Worm (Caenorhabditis elegans) whole organism, L3 larva: ENCODE results near the gene srh-32.

Experiments used
- ZK546.5 ChIP-seq: sonication (generic microtip); optimal IDR thresholded peaks from 2 replicates; lab custom pipeline; 2017; ENCODE audit warnings: missing biosample characterization, missing genetic modification characterization
- ama-1 ChIP-seq: fragments of 150-350 bp; optimal IDR thresholded peaks from 2 replicates; lab custom pipeline; 2018
- ceh-82 ChIP-seq: fragments of 150-350 bp; optimal IDR thresholded peaks from 2 replicates; lab custom pipeline; 2014; ENCODE audit warnings: missing biosample characterization, missing genetic modification characterization
- elt-3 ChIP-seq, 3 experiments: fragments of 150-350 bp in 1 of 3; sonication (generic microtip) in 2 of 3; optimal IDR thresholded peaks; 2 replicates in 2 of 3; 4 replicates in 1 of 3; lab custom pipeline; 2014 to 2017; ENCODE audit warnings: missing biosample characterization in 3 of 3, missing genetic modification characterization in 3 of 3
- fkh-10 ChIP-seq: sonication (generic microtip); optimal IDR thresholded peaks from 2 replicates; lab custom pipeline; 2017; ENCODE audit warnings: missing biosample characterization, missing genetic modification reagents, missing genetic modification characterization
- nhr-76 ChIP-seq: fragments of 150-350 bp; sonication (generic microtip); optimal IDR thresholded peaks from 5 replicates; lab custom pipeline; 2014; ENCODE audit warnings: missing biosample characterization, missing genetic modification characterization
- pha-4 ChIP-seq: fragments of 150-350 bp; optimal IDR thresholded peaks from 2 replicates; lab custom pipeline; 2014; ENCODE audit warnings: missing biosample characterization, missing genetic modification reagents, missing genetic modification characterization
- pqm-1 ChIP-seq: fragments of 150-350 bp; optimal IDR thresholded peaks from 2 replicates; lab custom pipeline; 2017; ENCODE audit warnings: missing biosample characterization, missing genetic modification characterization, inconsistent platforms
- zag-1 ChIP-seq: fragments of 150-350 bp; optimal IDR thresholded peaks from 2 replicates; lab custom pipeline; 2014; ENCODE audit warnings: missing biosample characterization, missing genetic modification characterization
- ztf-11 ChIP-seq: fragments of 150-350 bp; optimal IDR thresholded peaks from 2 replicates; lab custom pipeline; 2014; ENCODE audit warnings: missing biosample characterization, missing genetic modification characterization

ce11 chrV:17683763-17684162 lies 17.2 kb upstream of the srh-32 start, which contains the start of gene F59A1.15:
- TF ChIP-seq ama-1 (lab: Kevin White, UChicago) (no peak), pha-4 (tag; lab: Kevin White, UChicago) (no peak), nhr-76 (tag; lab: Kevin White, UChicago) (no peak), ceh-82 (tag; lab: Kevin White, UChicago) (no peak), ZK546.5 (tag; lab: Kevin White, UChicago) (no peak), ztf-11 (tag; lab: Kevin White, UChicago) (no peak), pqm-1 (tag; lab: Kevin White, UChicago) (no peak), zag-1 (no peak), fkh-10 (GFP tag; lab: Kevin White, UChicago) (no peak), elt-3 (tag; optimal IDR thresholded peaks at IDR 0.05; lab: Kevin White, UChicago) (no peak)
